Fruit fly (Drosophila melanogaster) whole organism, embryonic: ENCODE measurements around the gene CG3337.
A peak's percentile ranks its signal among the peaks of the same experiment; 100 is the strongest.

ENCODE experiments used
- B-H2 ChIP-seq: fragments of 200-800 bp; sonication (Bioruptor generic); optimal IDR thresholded peaks from 2 replicates; lab custom pipeline; 2018; ENCODE audit warnings: missing biosample characterization, mild to moderate bottlenecking, missing genetic modification characterization
- CG10209 ChIP-seq: fragments of 200-800 bp; sonication (Bioruptor generic); optimal IDR thresholded peaks from 3 replicates; lab custom pipeline; 2017; ENCODE audit warnings: missing biosample characterization, mild to moderate bottlenecking, missing genetic modification characterization, missing genetic modification reagents
- CG10462 ChIP-seq: fragments of 200-800 bp; sonication (Bioruptor generic); optimal IDR thresholded peaks from 2 replicates; lab custom pipeline; 2016; ENCODE audit warnings: missing biosample characterization, missing genetic modification characterization
- CG10654 ChIP-seq: fragments of 200-800 bp; sonication (Bioruptor generic); optimal IDR thresholded peaks from 2 replicates; lab custom pipeline; 2016; ENCODE audit warnings: missing biosample characterization, missing genetic modification characterization
- CG11504 ChIP-seq: fragments of 200-800 bp; sonication (Bioruptor generic); optimal IDR thresholded peaks from 3 replicates; lab custom pipeline; 2019; ENCODE audit warnings: missing biosample characterization, mild to moderate bottlenecking, missing genetic modification characterization, moderate library complexity
- CG11560 ChIP-seq: fragments of 200-800 bp; sonication (Bioruptor generic); IDR thresholded peaks from 3 replicates; pipeline ENCODE4 v1.3.6; 2022; ENCODE audit warnings: missing biosample characterization, missing genetic modification characterization
- CG12391 ChIP-seq: fragments of 200-800 bp; sonication (Bioruptor generic); optimal IDR thresholded peaks from 3 replicates; lab custom pipeline; 2018; ENCODE audit warnings: missing biosample characterization, mild to moderate bottlenecking, missing genetic modification characterization, moderate library complexity
- CG13894 ChIP-seq: fragments of 200-800 bp; sonication (Bioruptor generic); optimal IDR thresholded peaks from 3 replicates; lab custom pipeline; 2018; ENCODE audit warnings: missing biosample characterization, mild to moderate bottlenecking, missing genetic modification characterization, moderate library complexity
- CG14667 ChIP-seq: fragments of 200-800 bp; sonication (Bioruptor generic); IDR thresholded peaks from 2 replicates; pipeline ENCODE4 v1.3.6; 2022; ENCODE audit warnings: missing biosample characterization, missing genetic modification characterization
- CG1602 ChIP-seq: fragments of 200-800 bp; sonication (Bioruptor generic); optimal IDR thresholded peaks from 3 replicates; lab custom pipeline; 2016; ENCODE audit warnings: missing biosample characterization, missing genetic modification characterization
- CG2202 ChIP-seq: fragments of 200-800 bp; sonication (Bioruptor generic); optimal IDR thresholded peaks from 2 replicates; lab custom pipeline; 2018; ENCODE audit warnings: missing biosample characterization, mild to moderate bottlenecking, missing genetic modification characterization
- CG33213 ChIP-seq: fragments of 200-800 bp; sonication (Bioruptor generic); optimal IDR thresholded peaks from 3 replicates; lab custom pipeline; 2016; ENCODE audit warnings: missing biosample characterization, missing genetic modification characterization
- CG34422 ChIP-seq: fragments of 200-800 bp; sonication (Bioruptor generic); IDR thresholded peaks from 3 replicates; pipeline ENCODE4 v1.3.6; 2022; ENCODE audit warnings: missing biosample characterization, missing genetic modification characterization
- CG4360 ChIP-seq: fragments of 200-800 bp; sonication (Bioruptor generic); IDR thresholded peaks from 2 replicates; pipeline ENCODE4 v1.3.6; 2022; ENCODE audit warnings: missing biosample characterization, missing genetic modification characterization
- CG43689 ChIP-seq: fragments of 200-800 bp; sonication (Bioruptor generic); IDR thresholded peaks from 2 replicates; pipeline ENCODE4 v1.3.6; 2022; ENCODE audit warnings: missing biosample characterization, missing genetic modification characterization
- CG4707 ChIP-seq: fragments of 200-800 bp; sonication (Bioruptor generic); optimal IDR thresholded peaks from 2 replicates; lab custom pipeline; 2018; ENCODE audit warnings: missing biosample characterization, mild to moderate bottlenecking, missing genetic modification characterization, moderate library complexity
- CG4730 ChIP-seq: fragments of 200-800 bp; sonication (Bioruptor generic); IDR thresholded peaks from 2 replicates; pipeline ENCODE4 v1.3.6; 2022; ENCODE audit warnings: missing biosample characterization, missing genetic modification characterization
- CG5180 ChIP-seq: fragments of 200-800 bp; sonication (Bioruptor generic); optimal IDR thresholded peaks from 3 replicates; lab custom pipeline; 2017; ENCODE audit warnings: missing biosample characterization, missing genetic modification characterization, mild to moderate bottlenecking, moderate library complexity, missing genetic modification reagents
- CG9727 ChIP-seq: fragments of 200-800 bp; sonication (Bioruptor generic); optimal IDR thresholded peaks from 3 replicates; lab custom pipeline; 2017; ENCODE audit warnings: missing biosample characterization, mild to moderate bottlenecking, missing genetic modification characterization
- Dek ChIP-seq: fragments of 200-800 bp; sonication (Bioruptor generic); optimal IDR thresholded peaks from 3 replicates; lab custom pipeline; 2019; ENCODE audit warnings: missing biosample characterization, mild to moderate bottlenecking, missing genetic modification characterization, moderate library complexity
- Doc3 ChIP-seq: fragments of 200-800 bp; sonication (Bioruptor generic); IDR thresholded peaks from 3 replicates; pipeline ENCODE4 v1.3.6; 2022; ENCODE audit warnings: missing biosample characterization, missing genetic modification characterization; ENCODE audit not compliant: partially characterized antibody
- Dp ChIP-seq: fragments of 200-800 bp; sonication (Bioruptor generic); optimal IDR thresholded peaks from 2 replicates; lab custom pipeline; 2018; ENCODE audit warnings: missing biosample characterization, mild to moderate bottlenecking, missing genetic modification characterization, moderate library complexity
- ERR ChIP-seq: fragments of 200-800 bp; sonication (Bioruptor generic); optimal IDR thresholded peaks from 2 replicates; lab custom pipeline; 2016; ENCODE audit warnings: missing biosample characterization, missing genetic modification characterization
- HLH3B ChIP-seq: fragments of 200-800 bp; sonication (Bioruptor generic); IDR thresholded peaks from 2 replicates; pipeline ENCODE4 v1.3.6; 2022; ENCODE audit warnings: missing biosample characterization, missing genetic modification characterization
- NFAT ChIP-seq: fragments of 200-800 bp; sonication (Bioruptor generic); IDR thresholded peaks from 2 replicates; pipeline ENCODE4 v1.3.6; 2022; ENCODE audit warnings: missing biosample characterization, missing genetic modification characterization
- Ravus ChIP-seq: fragments of 200-800 bp; sonication (Bioruptor generic); IDR thresholded peaks from 2 replicates; pipeline ENCODE4 v1.3.6; 2022; ENCODE audit warnings: missing biosample characterization, missing genetic modification characterization
- ash1 ChIP-seq: fragments of 200-800 bp; sonication (Bioruptor generic); optimal IDR thresholded peaks from 2 replicates; lab custom pipeline; 2018; ENCODE audit warnings: missing biosample characterization, mild to moderate bottlenecking, missing genetic modification characterization
- cato ChIP-seq: fragments of 200-800 bp; sonication (Bioruptor generic); optimal IDR thresholded peaks from 2 replicates; lab custom pipeline; 2016; ENCODE audit warnings: missing biosample characterization, missing genetic modification characterization, borderline replicate concordance
- chm ChIP-seq: fragments of 200-800 bp; sonication (Bioruptor generic); IDR thresholded peaks from 2 replicates; pipeline ENCODE4 v1.3.6; 2022; ENCODE audit warnings: missing biosample characterization, missing genetic modification characterization
- cwo ChIP-seq: fragments of 200-800 bp; sonication (Bioruptor generic); optimal IDR thresholded peaks from 3 replicates; lab custom pipeline; 2017; ENCODE audit warnings: missing biosample characterization, missing genetic modification characterization, mild to moderate bottlenecking, moderate library complexity, missing genetic modification reagents
- dmrt11E ChIP-seq: fragments of 200-800 bp; sonication (Bioruptor generic); optimal IDR thresholded peaks from 3 replicates; lab custom pipeline; 2018; ENCODE audit warnings: missing biosample characterization, mild to moderate bottlenecking, missing genetic modification characterization, moderate library complexity
- dysf ChIP-seq: fragments of 200-800 bp; sonication (Bioruptor generic); IDR thresholded peaks from 3 replicates; pipeline ENCODE4 v1.3.6; 2022; ENCODE audit warnings: missing biosample characterization, missing genetic modification characterization
- emc ChIP-seq: fragments of 200-800 bp; sonication (Bioruptor generic); optimal IDR thresholded peaks from 2 replicates; lab custom pipeline; 2016; ENCODE audit warnings: missing biosample characterization, missing genetic modification characterization
- eve ChIP-seq, 2 experiments: fragments of >200 bp; optimal IDR thresholded peaks; 2 replicates each; lab custom pipeline; 2017; ENCODE audit warnings: missing biosample characterization in 2 of 2, missing genetic modification characterization in 2 of 2
- fd64A ChIP-seq: fragments of 200-800 bp; sonication (Bioruptor generic); optimal IDR thresholded peaks from 3 replicates; lab custom pipeline; 2018; ENCODE audit warnings: missing biosample characterization, mild to moderate bottlenecking, missing genetic modification characterization
- fru ChIP-seq: fragments of >200 bp; optimal IDR thresholded peaks from 2 replicates; lab custom pipeline; 2017
- gem ChIP-seq: fragments of 200-800 bp; sonication (Bioruptor generic); optimal IDR thresholded peaks from 2 replicates; lab custom pipeline; 2019; ENCODE audit warnings: missing biosample characterization, mild to moderate bottlenecking, missing genetic modification characterization, moderate library complexity
- inv ChIP-seq: fragments of 200-800 bp; sonication (Bioruptor generic); IDR thresholded peaks from 2 replicates; pipeline ENCODE4 v1.3.6; 2022; ENCODE audit warnings: missing biosample characterization, missing genetic modification characterization; ENCODE audit not compliant: partially characterized antibody
- jumu ChIP-seq: fragments of 200-800 bp; sonication (Bioruptor generic); optimal IDR thresholded peaks from 3 replicates; lab custom pipeline; 2016; ENCODE audit warnings: missing biosample characterization, missing genetic modification characterization
- klu ChIP-seq: fragments of 200-800 bp; sonication (Bioruptor generic); IDR thresholded peaks from 2 replicates; pipeline ENCODE4 v1.3.6; 2022; ENCODE audit warnings: missing biosample characterization, missing genetic modification characterization
- otp ChIP-seq: fragments of 200-800 bp; sonication (Bioruptor generic); IDR thresholded peaks from 3 replicates; pipeline ENCODE4, ENCODE4 v1.3.6; 2022; ENCODE audit warnings: missing biosample characterization, missing genetic modification characterization
- phol ChIP-seq: fragments of 200-800 bp; sonication (Bioruptor generic); optimal IDR thresholded peaks from 3 replicates; lab custom pipeline; 2018; ENCODE audit warnings: missing biosample characterization, mild to moderate bottlenecking, missing genetic modification characterization, moderate library complexity
- pum ChIP-seq: fragments of 200-800 bp; sonication (Bioruptor generic); optimal IDR thresholded peaks from 2 replicates; lab custom pipeline; 2016; ENCODE audit warnings: missing biosample characterization, missing genetic modification characterization
- repo ChIP-seq: fragments of 200-800 bp; sonication (Bioruptor generic); optimal IDR thresholded peaks from 2 replicates; lab custom pipeline; 2016; ENCODE audit warnings: missing biosample characterization, missing genetic modification characterization
- sima ChIP-seq: fragments of 200-800 bp; sonication (Bioruptor generic); optimal IDR thresholded peaks from 2 replicates; lab custom pipeline; 2016; ENCODE audit warnings: missing biosample characterization, missing genetic modification characterization
- slou ChIP-seq: fragments of 200-800 bp; sonication (Bioruptor generic); optimal IDR thresholded peaks from 3 replicates; lab custom pipeline; 2016; ENCODE audit warnings: missing biosample characterization, missing genetic modification characterization
- tgo ChIP-seq: fragments of 200-800 bp; sonication (Bioruptor generic); IDR thresholded peaks from 3 replicates; pipeline ENCODE4 v1.3.6; 2022; ENCODE audit warnings: missing biosample characterization, missing genetic modification characterization
- tll ChIP-seq, 2 experiments: fragments of 200-800 bp in 1 of 2; fragments of >200 bp in 1 of 2; sonication (Bioruptor generic) in 1 of 2; optimal IDR thresholded peaks; 2 replicates each; lab custom pipeline; 2017 to 2019; ENCODE audit warnings: missing biosample characterization in 2 of 2, missing genetic modification characterization in 2 of 2, mild to moderate bottlenecking in 1 of 2, moderate library complexity in 1 of 2
- trh ChIP-seq: fragments of 200-800 bp; sonication (Bioruptor generic); optimal IDR thresholded peaks from 2 replicates; lab custom pipeline; 2016; ENCODE audit warnings: missing biosample characterization, missing genetic modification characterization
- ttk ChIP-seq: fragments of 200-800 bp; sonication (Bioruptor generic); IDR thresholded peaks from 2 replicates; pipeline ENCODE4 v2.1.2; 2022; ENCODE audit warnings: missing biosample characterization, missing genetic modification characterization
- vnd ChIP-seq: fragments of 200-800 bp; sonication (Bioruptor generic); IDR thresholded peaks from 3 replicates; pipeline ENCODE4 v1.3.6; 2022; ENCODE audit warnings: missing biosample characterization, missing genetic modification characterization; ENCODE audit not compliant: partially characterized antibody

CG3337 gene

dm6 chr3R:21205680-21206326, 17.6 kb downstream of the CG3337 start (continued):
- TF ChIP-seq CG9727 (GFP tag; lab: Kevin White, UChicago): no peak
- no peak for TF ChIP-seq Dp (GFP tag; lab: Kevin White, UChicago)
- no peak for TF ChIP-seq B-H2
- TF ChIP-seq emc (GFP tag; lab: Kevin White, UChicago): no peak
- TF ChIP-seq CG4730: no peak
- TF ChIP-seq CG11560 (tag; lab: Robert Waterston, UW): no peak
- TF ChIP-seq ash1 (GFP tag; lab: Kevin White, UChicago): no peak
- TF ChIP-seq slou (GFP tag; lab: Kevin White, UChicago): no peak
- TF ChIP-seq gem (tag; lab: Kevin White, UChicago): no peak
- no peak for TF ChIP-seq Ravus (GFP tag; lab: Robert Waterston, UW)
- no peak for TF ChIP-seq sima (GFP tag; lab: Kevin White, UChicago)
- peak; percentile 68 for TF ChIP-seq CG11504 (tag; lab: Kevin White, UChicago)
- TF ChIP-seq repo: no peak
- TF ChIP-seq vnd: no peak
- no peak for TF ChIP-seq Dek (tag; lab: Kevin White, UChicago)
- TF ChIP-seq NFAT (GFP tag; lab: Robert Waterston, UW): no peak
- no peak for TF ChIP-seq chm (GFP tag; lab: Robert Waterston, UW)
- TF ChIP-seq CG5180 (GFP tag; lab: Kevin White, UChicago): peak; percentile 32
- no peak for TF ChIP-seq inv (GFP tag; lab: Robert Waterston, UW)
- no peak for TF ChIP-seq cato (GFP tag; lab: Kevin White, UChicago)
- TF ChIP-seq ttk (GFP tag; lab: Robert Waterston, UW): peak; percentile 42
- no peak for TF ChIP-seq cwo (GFP tag; lab: Kevin White, UChicago)
- TF ChIP-seq pum (GFP tag; lab: Kevin White, UChicago): no peak
- no peak for TF ChIP-seq CG10462 (GFP tag; lab: Kevin White, UChicago)
- TF ChIP-seq fd64A (GFP tag; lab: Kevin White, UChicago): peak; percentile 44
- no peak for TF ChIP-seq CG10209
- no peak for TF ChIP-seq klu (GFP tag; lab: Robert Waterston, UW)
- peak; percentile 5 for TF ChIP-seq dmrt11E (tag; lab: Kevin White, UChicago)
- TF ChIP-seq CG1602 (GFP tag; lab: Kevin White, UChicago): no peak
- no peak for TF ChIP-seq CG2202 (tag; lab: Kevin White, UChicago)
- TF ChIP-seq jumu (GFP tag; lab: Kevin White, UChicago): no peak
- TF ChIP-seq tll (GFP tag; optimal IDR thresholded peaks at IDR 0.05; lab: Kevin White, UChicago): no peak
- TF ChIP-seq ERR (GFP tag; lab: Kevin White, UChicago): no peak
- no peak for TF ChIP-seq fru (lab: Kevin White, UChicago)
- TF ChIP-seq CG43689 (GFP tag; lab: Robert Waterston, UW): no peak
- peak; percentile 28; the same call in 1 of the 2 replicates for TF ChIP-seq CG14667 (GFP tag; lab: Robert Waterston, UW)
- no peak for TF ChIP-seq tgo
- TF ChIP-seq CG4707 (GFP tag; lab: Kevin White, UChicago): peak; percentile 19
- TF ChIP-seq eve (GFP tag; optimal IDR thresholded peaks at IDR 0.05; lab: Kevin White, UChicago): no peak
- TF ChIP-seq phol: peak; percentile 59
- no peak for TF ChIP-seq CG10654 (GFP tag; lab: Kevin White, UChicago)
- TF ChIP-seq CG12391 (tag; lab: Kevin White, UChicago): no peak
- no peak for TF ChIP-seq trh (GFP tag; lab: Kevin White, UChicago)
- no peak for TF ChIP-seq CG4360
- peak; percentile 50; the same call in 1 of the 2 replicates for TF ChIP-seq HLH3B (GFP tag; lab: Robert Waterston, UW)
- TF ChIP-seq CG34422: peak; percentile 17; the same call in 1 of the 3 replicates
- 0 out of 3 replicates have a peak, but pooled peaks have one; percentile 31 for TF ChIP-seq otp (GFP tag; lab: Robert Waterston, UW)
- peak; percentile 46; the same call in 1 of the 3 replicates for TF ChIP-seq dysf
- no peak for TF ChIP-seq CG13894 (tag; lab: Kevin White, UChicago)
- no peak for TF ChIP-seq CG33213 (GFP tag; lab: Kevin White, UChicago)
- TF ChIP-seq Doc3: no peak
